Fruit fly (Drosophila melanogaster) whole organism, embryonic: ENCODE results near the gene CG7483.

ENCODE experiments used
- Abd-B ChIP-seq: fragments of 200-800 bp; sonication (Bioruptor generic); optimal IDR thresholded peaks from 2 replicates; lab custom pipeline; 2018; ENCODE audit warnings: missing biosample characterization, mild to moderate bottlenecking, missing genetic modification characterization, moderate library complexity
- BEAF-32 ChIP-seq: fragments of 200-800 bp; sonication (Bioruptor generic); optimal IDR thresholded peaks from 3 replicates; lab custom pipeline; 2017; ENCODE audit warnings: missing biosample characterization, missing genetic modification characterization, mild to moderate bottlenecking, moderate library complexity, missing genetic modification reagents
- CG12391 ChIP-seq: fragments of 200-800 bp; sonication (Bioruptor generic); optimal IDR thresholded peaks from 3 replicates; lab custom pipeline; 2018; ENCODE audit warnings: missing biosample characterization, mild to moderate bottlenecking, missing genetic modification characterization, moderate library complexity
- CG12659 ChIP-seq: fragments of 200-800 bp; sonication (Bioruptor generic); optimal IDR thresholded peaks from 3 replicates; lab custom pipeline; 2017; ENCODE audit warnings: mild to moderate bottlenecking, missing biosample characterization, missing genetic modification reagents, missing genetic modification characterization
- CG13894 ChIP-seq: fragments of 200-800 bp; sonication (Bioruptor generic); optimal IDR thresholded peaks from 3 replicates; lab custom pipeline; 2018; ENCODE audit warnings: missing biosample characterization, mild to moderate bottlenecking, missing genetic modification characterization, moderate library complexity
- CG15601 ChIP-seq: fragments of 200-800 bp; sonication (Bioruptor generic); optimal IDR thresholded peaks from 3 replicates; lab custom pipeline; 2019; ENCODE audit warnings: missing biosample characterization, mild to moderate bottlenecking, missing genetic modification characterization, moderate library complexity
- CG30020 ChIP-seq: fragments of 200-800 bp; optimal IDR thresholded peaks from 2 replicates; lab custom pipeline; 2019; ENCODE audit warnings: missing biosample characterization, mild to moderate bottlenecking, missing genetic modification characterization, moderate library complexity
- CG3065 ChIP-seq: fragments of 200-800 bp; sonication (Bioruptor generic); optimal IDR thresholded peaks from 2 replicates; lab custom pipeline; 2016; ENCODE audit warnings: missing biosample characterization, missing genetic modification characterization
- CG4617 ChIP-seq: fragments of 200-800 bp; sonication (Bioruptor generic); optimal IDR thresholded peaks from 3 replicates; lab custom pipeline; 2016; ENCODE audit warnings: missing biosample characterization, missing genetic modification characterization, borderline replicate concordance
- CG6254 ChIP-seq: fragments of 200-800 bp; sonication (Bioruptor generic); optimal IDR thresholded peaks from 3 replicates; lab custom pipeline; 2017; ENCODE audit warnings: mild to moderate bottlenecking, missing biosample characterization, missing genetic modification reagents, missing genetic modification characterization
- CG7271 ChIP-seq: fragments of 200-800 bp; sonication (Bioruptor generic); optimal IDR thresholded peaks from 2 replicates; lab custom pipeline; 2018; ENCODE audit warnings: missing biosample characterization, mild to moderate bottlenecking, missing genetic modification characterization, moderate library complexity
- CG7786 ChIP-seq: fragments of 200-800 bp; sonication (Bioruptor generic); optimal IDR thresholded peaks from 2 replicates; lab custom pipeline; 2016; ENCODE audit warnings: missing biosample characterization, missing genetic modification characterization
- Dek ChIP-seq: fragments of 200-800 bp; sonication (Bioruptor generic); optimal IDR thresholded peaks from 3 replicates; lab custom pipeline; 2019; ENCODE audit warnings: missing biosample characterization, mild to moderate bottlenecking, missing genetic modification characterization, moderate library complexity
- E2f1 ChIP-seq: fragments of 200-800 bp; sonication (Bioruptor generic); IDR thresholded peaks from 2 replicates; pipeline ENCODE4 v1.3.6; 2022; ENCODE audit warnings: missing biosample characterization, missing genetic modification characterization
- Ets97D ChIP-seq: fragments of 200-800 bp; sonication (Bioruptor generic); optimal IDR thresholded peaks from 3 replicates; lab custom pipeline; 2016; ENCODE audit warnings: missing biosample characterization, missing genetic modification characterization
- Hsf ChIP-seq: fragments of 200-800 bp; sonication (Bioruptor generic); optimal IDR thresholded peaks from 3 replicates; lab custom pipeline; 2016; ENCODE audit warnings: missing biosample characterization, missing genetic modification characterization
- MBD-R2 ChIP-seq: fragments of 200-800 bp; sonication (Bioruptor generic); IDR thresholded peaks from 2 replicates; pipeline ENCODE4 v1.3.6; 2022; ENCODE audit warnings: missing biosample characterization, missing genetic modification characterization
- Med ChIP-seq: fragments of 200-800 bp; sonication (Bioruptor generic); peaks from one replicate; lab custom pipeline; 2016; ENCODE audit warnings: missing biosample characterization, missing genetic modification characterization, mild to moderate bottlenecking, inconsistent platforms, moderate library complexity
- Myb ChIP-seq: fragments of 200-800 bp; sonication (Bioruptor generic); optimal IDR thresholded peaks from 2 replicates; lab custom pipeline; 2016; ENCODE audit warnings: missing biosample characterization, missing genetic modification characterization
- NFAT ChIP-seq: fragments of 200-800 bp; sonication (Bioruptor generic); IDR thresholded peaks from 2 replicates; pipeline ENCODE4 v1.3.6; 2022; ENCODE audit warnings: missing biosample characterization, missing genetic modification characterization
- Rfx ChIP-seq: fragments of 200-800 bp; sonication (Bioruptor generic); IDR thresholded peaks from 2 replicates; pipeline ENCODE4 v1.3.6; 2022; ENCODE audit warnings: missing biosample characterization, missing genetic modification characterization
- Spps ChIP-seq: fragments of 200-800 bp; sonication (Bioruptor generic); optimal IDR thresholded peaks from 2 replicates; lab custom pipeline; 2018; ENCODE audit warnings: missing biosample characterization, mild to moderate bottlenecking, missing genetic modification characterization
- Sry-δ ChIP-seq: fragments of 200-800 bp; sonication (Bioruptor generic); optimal IDR thresholded peaks from 2 replicates; lab custom pipeline; 2016; ENCODE audit warnings: missing biosample characterization, missing genetic modification characterization
- Xbp1 ChIP-seq: fragments of 200-800 bp; sonication (Bioruptor generic); optimal IDR thresholded peaks from 3 replicates; lab custom pipeline; 2016; ENCODE audit warnings: missing biosample characterization, mild to moderate bottlenecking, missing genetic modification characterization
- ato ChIP-seq: fragments of 200-800 bp; sonication (Bioruptor generic); IDR thresholded peaks from 2 replicates; pipeline ENCODE4 v1.3.6; 2022; ENCODE audit warnings: missing biosample characterization, missing genetic modification characterization; ENCODE audit not compliant: partially characterized antibody
- bigmax ChIP-seq: fragments of 200-800 bp; sonication (Bioruptor generic); optimal IDR thresholded peaks from 2 replicates; lab custom pipeline; 2018; ENCODE audit warnings: missing biosample characterization, mild to moderate bottlenecking, missing genetic modification characterization
- cg ChIP-seq: fragments of 200-800 bp; sonication (Bioruptor generic); optimal IDR thresholded peaks from 3 replicates; lab custom pipeline; 2019; ENCODE audit warnings: missing biosample characterization, mild to moderate bottlenecking, missing genetic modification characterization, moderate library complexity
- chif ChIP-seq, 2 experiments: fragments of 200-800 bp; sonication (Bioruptor generic); optimal IDR thresholded peaks; 3 replicates each; lab custom pipeline; 2016; ENCODE audit warnings: missing biosample characterization in 2 of 2, missing genetic modification characterization in 2 of 2
- ci ChIP-seq: fragments of 200-800 bp; sonication (Bioruptor generic); IDR thresholded peaks from 3 replicates; pipeline ENCODE4 v1.3.6; 2022; ENCODE audit warnings: missing biosample characterization, missing genetic modification characterization
- dmrt11E ChIP-seq: fragments of 200-800 bp; sonication (Bioruptor generic); optimal IDR thresholded peaks from 3 replicates; lab custom pipeline; 2018; ENCODE audit warnings: missing biosample characterization, mild to moderate bottlenecking, missing genetic modification characterization, moderate library complexity
- emc ChIP-seq: fragments of 200-800 bp; sonication (Bioruptor generic); optimal IDR thresholded peaks from 2 replicates; lab custom pipeline; 2016; ENCODE audit warnings: missing biosample characterization, missing genetic modification characterization
- ftz-f1 ChIP-seq: fragments of 200-800 bp; sonication (Bioruptor generic); optimal IDR thresholded peaks from 2 replicates; lab custom pipeline; 2016; ENCODE audit warnings: missing biosample characterization, missing genetic modification characterization
- fu2 ChIP-seq: fragments of 200-800 bp; sonication (Bioruptor generic); optimal IDR thresholded peaks from 2 replicates; lab custom pipeline; 2016; ENCODE audit warnings: missing biosample characterization, missing genetic modification characterization
- grn ChIP-seq: fragments of 200-800 bp; sonication (Bioruptor generic); optimal IDR thresholded peaks from 3 replicates; lab custom pipeline; 2017; ENCODE audit warnings: missing biosample characterization, missing genetic modification characterization
- ham ChIP-seq: fragments of 200-800 bp; sonication (Bioruptor generic); IDR thresholded peaks from 2 replicates; pipeline ENCODE4 v1.3.6; 2022; ENCODE audit warnings: missing biosample characterization, missing genetic modification characterization
- her ChIP-seq: fragments of 200-800 bp; sonication (Bioruptor generic); optimal IDR thresholded peaks from 2 replicates; lab custom pipeline; 2016; ENCODE audit warnings: missing biosample characterization, missing genetic modification characterization
- insv ChIP-seq, 2 experiments: fragments of 200-800 bp; sonication (Bioruptor generic); optimal IDR thresholded peaks; 3 replicates each; lab custom pipeline; 2016 to 2018; ENCODE audit warnings: missing biosample characterization in 2 of 2, missing genetic modification characterization in 2 of 2
- ken ChIP-seq: fragments of 200-800 bp; sonication (Bioruptor generic); IDR thresholded peaks from 3 replicates; pipeline ENCODE4 v1.3.6; 2022; ENCODE audit warnings: missing biosample characterization, missing genetic modification characterization
- lmd ChIP-seq: fragments of 200-800 bp; sonication (Bioruptor generic); IDR thresholded peaks from 2 replicates; pipeline ENCODE4 v1.3.6; 2022; ENCODE audit warnings: missing biosample characterization, missing genetic modification characterization
- mam ChIP-seq: fragments of 200-800 bp; sonication (Bioruptor generic); optimal IDR thresholded peaks from 3 replicates; lab custom pipeline; 2016; ENCODE audit warnings: missing biosample characterization, missing genetic modification characterization
- nerfin-1 ChIP-seq: fragments of 200-800 bp; sonication (Bioruptor generic); optimal IDR thresholded peaks from 3 replicates; lab custom pipeline; 2019; ENCODE audit warnings: missing biosample characterization, mild to moderate bottlenecking, missing genetic modification characterization, moderate library complexity
- nmo ChIP-seq: fragments of 200-800 bp; sonication (Bioruptor generic); optimal IDR thresholded peaks from 2 replicates; lab custom pipeline; 2018; ENCODE audit warnings: missing biosample characterization, mild to moderate bottlenecking, missing genetic modification characterization, moderate library complexity
- p53 ChIP-seq: fragments of 200-800 bp; sonication (Bioruptor generic); optimal IDR thresholded peaks from 2 replicates; lab custom pipeline; 2016; ENCODE audit warnings: missing biosample characterization, missing genetic modification characterization
- sd ChIP-seq: fragments of 200-800 bp; sonication (Bioruptor generic); optimal IDR thresholded peaks from 3 replicates; lab custom pipeline; 2018; ENCODE audit warnings: missing biosample characterization, mild to moderate bottlenecking, missing genetic modification characterization, moderate library complexity
- sob ChIP-seq: fragments of 200-800 bp; sonication (Bioruptor generic); IDR thresholded peaks from 2 replicates; pipeline ENCODE4 v1.3.6; 2022; ENCODE audit warnings: missing biosample characterization, missing genetic modification characterization
- tna ChIP-seq: fragments of 200-800 bp; sonication (Bioruptor generic); IDR thresholded peaks from 2 replicates; pipeline ENCODE4 v1.3.6; 2022; ENCODE audit warnings: missing biosample characterization, missing genetic modification characterization; ENCODE audit not compliant: partially characterized antibody
- usp ChIP-seq: fragments of >200 bp; optimal IDR thresholded peaks from 2 replicates; lab custom pipeline; 2017; ENCODE audit warnings: missing biosample characterization, missing genetic modification characterization
- zen ChIP-seq: fragments of 200-800 bp; sonication (Bioruptor generic); optimal IDR thresholded peaks from 3 replicates; lab custom pipeline; 2018; ENCODE audit warnings: missing biosample characterization, mild to moderate bottlenecking, missing genetic modification characterization, moderate library complexity

The CG7483 gene

DNA sequence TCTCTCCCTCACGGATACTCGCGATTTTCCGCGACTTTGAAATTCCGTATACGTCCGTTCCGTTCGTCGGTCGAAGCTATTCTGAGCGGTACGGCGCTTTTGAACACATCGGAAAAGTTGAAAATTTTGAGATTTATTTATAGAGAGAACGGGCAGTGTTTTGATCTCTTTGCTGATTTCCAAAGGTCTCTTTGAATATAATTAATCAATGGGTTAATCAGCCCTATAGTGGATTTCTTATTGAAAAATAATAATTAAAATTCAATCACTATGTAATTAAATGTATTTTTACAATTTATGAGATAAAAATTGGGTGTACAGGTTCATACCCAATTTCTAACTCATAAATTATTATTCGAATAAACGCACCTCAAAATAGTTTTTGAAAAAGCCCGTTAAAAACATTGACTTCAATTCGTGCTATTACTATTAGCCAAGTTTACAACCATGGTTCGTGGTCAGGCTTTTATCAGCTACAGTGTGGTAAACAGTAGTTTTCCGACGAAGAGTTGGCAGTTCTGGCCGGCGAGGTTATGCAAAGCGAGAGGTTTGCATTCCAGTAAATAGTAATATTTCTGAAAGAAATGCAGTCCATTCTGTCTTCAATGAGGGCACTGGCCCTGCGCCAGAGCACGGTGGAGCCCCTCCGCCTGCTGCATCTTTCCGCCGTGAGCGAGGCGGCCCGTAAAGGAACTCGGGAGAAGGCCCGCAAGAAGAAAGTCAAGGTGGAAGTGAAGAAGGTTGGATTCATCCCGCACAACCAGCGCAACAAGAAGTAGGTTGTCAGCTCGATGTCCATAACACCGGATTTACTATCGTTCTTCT, 11.9 kb upstream of the CG7483 start, which contains the start of the genes CG9626 and mRpL1 (continued):
- peak; percentile 94 for TF ChIP-seq ftz-f1
- peak; percentile 80 for TF ChIP-seq Ets97D
- TF ChIP-seq Dek: peak; percentile 24
- TF ChIP-seq CG12659: peak; percentile 52
- TF ChIP-seq p53 (GFP tag; lab: Kevin White, UChicago): peak; percentile 5
- TF ChIP-seq CG7271 (tag; lab: Kevin White, UChicago): no peak
- TF ChIP-seq E2f1 (GFP tag; lab: Robert Waterston, UW): no peak
- peak; percentile 6 for TF ChIP-seq CG3065 (GFP tag; lab: Kevin White, UChicago)
- TF ChIP-seq sob (GFP tag; lab: Robert Waterston, UW): peak; percentile 55; the same call in 1 of the 2 replicates
- TF ChIP-seq usp: no peak
- peak; percentile 93 for TF ChIP-seq bigmax (GFP tag; lab: Kevin White, UChicago)
- TF ChIP-seq CG4617: peak; percentile 92
- TF ChIP-seq CG7786 (GFP tag; lab: Kevin White, UChicago): peak; percentile 9
- peak in 1 of 2 experiments; percentile 29 for TF ChIP-seq chif (GFP tag; optimal IDR thresholded peaks at IDR 0.05; lab: Kevin White, UChicago)
- peak; percentile 70 for TF ChIP-seq ato (GFP tag; lab: Robert Waterston, UW)
- no peak for TF ChIP-seq CG6254 (GFP tag; lab: Kevin White, UChicago)
- peak; percentile 34 for TF ChIP-seq mam (GFP tag; lab: Kevin White, UChicago)
- TF ChIP-seq Myb (GFP tag; lab: Kevin White, UChicago): peak; percentile 99
- TF ChIP-seq lmd: 0 out of 2 replicates have a peak, but pooled peaks have one; percentile 12
- peak; percentile 69 for TF ChIP-seq Sry-δ (GFP tag; lab: Kevin White, UChicago)
- peak; percentile 63 for TF ChIP-seq zen (tag; lab: Kevin White, UChicago)
- TF ChIP-seq ci (GFP tag; lab: Robert Waterston, UW): peak; percentile 28; the same call in 1 of the 3 replicates
- peak; percentile 46; the same call in 1 of the 2 replicates for TF ChIP-seq NFAT (GFP tag; lab: Robert Waterston, UW)
- peak; percentile 40 for TF ChIP-seq nerfin-1 (tag; lab: Kevin White, UChicago)
- TF ChIP-seq CG12391 (tag; lab: Kevin White, UChicago): peak; percentile 34
- no peak for TF ChIP-seq ham (GFP tag; lab: Robert Waterston, UW)
- peak; percentile 91 for TF ChIP-seq MBD-R2 (GFP tag; lab: Robert Waterston, UW)
- peak; percentile 5 for TF ChIP-seq fu2
- TF ChIP-seq cg: no peak
- no peak for TF ChIP-seq emc (GFP tag; lab: Kevin White, UChicago)
- TF ChIP-seq insv (GFP tag; optimal IDR thresholded peaks at IDR 0.05; lab: Kevin White, UChicago): peak in 1 of 2 experiments; percentile 53
- TF ChIP-seq CG13894 (tag; lab: Kevin White, UChicago): no peak
- TF ChIP-seq Hsf (GFP tag; lab: Kevin White, UChicago): peak; percentile 27
- peak; percentile 29 for TF ChIP-seq CG30020 (tag; lab: Kevin White, UChicago)
- peak; percentile 41; the same call in 1 of the 3 replicates for TF ChIP-seq ken
- peak; percentile 57 for TF ChIP-seq nmo
- TF ChIP-seq dmrt11E (tag; lab: Kevin White, UChicago): peak; percentile 6
- TF ChIP-seq CG15601 (tag; lab: Kevin White, UChicago): no peak
- peak; percentile 78 for TF ChIP-seq Abd-B (GFP tag; lab: Kevin White, UChicago)
- peak; percentile 87 for TF ChIP-seq sd
- TF ChIP-seq Rfx (GFP tag; lab: Robert Waterston, UW): peak; percentile 32; the same call in 1 of the 2 replicates
- peak; percentile 58 for TF ChIP-seq BEAF-32 (GFP tag; lab: Kevin White, UChicago)
- no peak for TF ChIP-seq tna
- TF ChIP-seq grn: no peak
- peak; percentile 86 for TF ChIP-seq Med
- TF ChIP-seq her (GFP tag; lab: Kevin White, UChicago): no peak
- TF ChIP-seq Spps (tag; lab: Kevin White, UChicago): no peak
- peak; percentile 20 for TF ChIP-seq Xbp1 (GFP tag; lab: Kevin White, UChicago)
